Fruit fly (Drosophila melanogaster): Measurements from ENCODE around the gene PolE1.

The PolE1 gene

DNA sequence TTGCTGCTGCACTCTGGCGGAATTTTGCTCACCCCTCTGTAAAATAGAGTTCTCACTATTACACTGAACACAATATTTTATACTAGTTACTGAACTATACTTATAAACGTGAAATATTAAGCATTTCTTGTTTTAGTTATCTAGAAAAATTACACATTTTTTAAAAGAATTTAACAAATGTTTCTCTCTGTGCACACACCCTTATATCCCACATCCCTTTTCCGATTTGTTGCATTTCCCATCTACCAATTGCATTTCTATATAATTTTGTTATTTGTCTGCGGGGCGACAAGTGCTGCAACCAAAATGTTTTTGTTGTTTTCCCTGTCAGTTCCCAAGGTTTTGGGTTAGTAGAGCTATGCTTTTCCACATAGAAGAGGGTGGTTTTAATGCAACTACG, 44.6 kb upstream of the PolE1 start (continued):
- TF ChIP-seq CG13775 (GFP tag; optimal IDR thresholded peaks at IDR 0.05) (peak; percentile 3), CG31224 (GFP tag; IDR thresholded peaks at IDR 0.05) (no peak), Hmx (GFP tag; optimal IDR thresholded peaks at IDR 0.05) (no peak), GATAe (GFP tag; conservative IDR thresholded peaks at IDR 0.05) (no peak), CG12104 (GFP tag; optimal IDR thresholded peaks at IDR 0.05) (no peak), chinmo (GFP tag; IDR thresholded peaks at IDR 0.05; ENCODE audit: partially characterized antibody) (no peak), CG7839 (tag; optimal IDR thresholded peaks at IDR 0.05) (peak; percentile 4), Spps (tag; optimal IDR thresholded peaks at IDR 0.05) (peak; percentile 19), CG7556 (GFP tag; optimal IDR thresholded peaks at IDR 0.05) (peak; percentile 22), CG17361 (GFP tag; IDR thresholded peaks at IDR 0.05) (0 out of 3 replicates have a peak, but pooled peaks have one; percentile 40), unpg (GFP tag; optimal IDR thresholded peaks at IDR 0.05) (peak; percentile 33), MBD-R2 (GFP tag; IDR thresholded peaks at IDR 0.05) (no peak), Meics (GFP tag; optimal IDR thresholded peaks at IDR 0.05) (no peak), CG15696 (tag; optimal IDR thresholded peaks at IDR 0.05) (peak; percentile 68), lilli (GFP tag; optimal IDR thresholded peaks at IDR 0.05) (peak; percentile 5), CG14050 (GFP tag; IDR thresholded peaks at IDR 0.05) (no peak), Mes4 (GFP tag; optimal IDR thresholded peaks at IDR 0.05) (peak; percentile 39), Atf-2 (GFP tag; optimal IDR thresholded peaks at IDR 0.05) (no peak), Xbp1 (GFP tag; optimal IDR thresholded peaks at IDR 0.05) (peak; percentile 3)

DNA sequence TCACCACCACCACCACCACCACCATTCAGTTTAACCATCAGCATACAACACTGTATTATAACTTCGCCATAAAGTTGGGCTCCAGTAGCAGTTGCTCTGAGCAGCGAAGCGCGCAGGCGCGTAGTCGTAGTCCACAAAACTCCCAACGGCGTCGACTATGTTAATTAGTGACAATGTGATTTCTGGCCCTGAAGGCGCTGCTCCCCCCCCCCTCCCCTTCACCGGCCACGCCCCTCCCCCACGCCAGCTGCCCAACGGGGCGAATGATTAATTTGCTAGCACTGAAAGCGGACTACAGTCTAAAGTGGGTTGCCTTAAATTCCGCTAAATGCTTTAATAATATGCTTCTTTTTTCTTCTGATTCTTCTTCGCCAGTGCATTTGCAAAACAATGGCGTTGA, 41.1 kb upstream of the PolE1 start:
- 0 out of 3 replicates have a peak, but pooled peaks have one; percentile 55 for TF ChIP-seq CG2199 (GFP tag; IDR thresholded peaks at IDR 0.05)
- TF ChIP-seq crol (GFP tag; IDR thresholded peaks at IDR 0.05), result peak; percentile 78
- TF ChIP-seq CG16779 (GFP tag; IDR thresholded peaks at IDR 0.05), result no peak
- TF ChIP-seq Dll (GFP tag; IDR thresholded peaks at IDR 0.05; ENCODE audit: partially characterized antibody), result no peak
- TF ChIP-seq bigmax (GFP tag; optimal IDR thresholded peaks at IDR 0.05), result no peak

DNA sequence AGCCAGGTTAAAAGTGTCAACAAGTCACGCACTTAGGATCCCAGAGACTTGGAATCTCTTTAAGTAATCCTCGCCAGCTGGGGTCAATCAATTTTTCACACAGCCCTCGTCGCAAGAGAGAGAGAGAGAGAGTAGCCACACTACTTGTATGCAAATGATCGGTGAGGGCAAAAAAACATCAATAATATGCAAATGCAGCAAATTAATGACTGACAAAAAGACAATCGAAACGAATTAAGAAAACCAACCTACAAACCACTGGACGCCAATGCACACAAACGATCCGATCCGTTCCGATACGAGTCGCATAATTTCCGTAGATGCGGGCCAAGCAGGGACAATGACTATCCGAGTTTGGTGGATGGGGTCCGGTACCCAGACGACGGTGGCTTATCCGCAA, 38.2 kb upstream of the PolE1 start:
- no peak for TF ChIP-seq zen2 (GFP tag; IDR thresholded peaks at IDR 0.05; ENCODE audit: partially characterized antibody)
- TF ChIP-seq vvl (GFP tag; IDR thresholded peaks at IDR 0.05), result peak; percentile 93
- TF ChIP-seq Awh (GFP tag; IDR thresholded peaks at IDR 0.05), result peak; percentile 93
- TF ChIP-seq CG7271 (tag; optimal IDR thresholded peaks at IDR 0.05), result no peak
- TF ChIP-seq oc (tag; optimal IDR thresholded peaks at IDR 0.05), result peak; percentile 19
- TF ChIP-seq abd-A (tag; optimal IDR thresholded peaks at IDR 0.05), result peak; percentile 48
- TF ChIP-seq gcm (GFP tag; optimal IDR thresholded peaks at IDR 0.05), result peak; percentile 88
- 0 out of 4 replicates have a peak, but pooled peaks have one; percentile 49 for TF ChIP-seq chinmo (GFP tag; IDR thresholded peaks at IDR 0.05; ENCODE audit: partially characterized antibody)
- peak; percentile 56 for TF ChIP-seq gsb-n (tag; optimal IDR thresholded peaks at IDR 0.05)

DNA sequence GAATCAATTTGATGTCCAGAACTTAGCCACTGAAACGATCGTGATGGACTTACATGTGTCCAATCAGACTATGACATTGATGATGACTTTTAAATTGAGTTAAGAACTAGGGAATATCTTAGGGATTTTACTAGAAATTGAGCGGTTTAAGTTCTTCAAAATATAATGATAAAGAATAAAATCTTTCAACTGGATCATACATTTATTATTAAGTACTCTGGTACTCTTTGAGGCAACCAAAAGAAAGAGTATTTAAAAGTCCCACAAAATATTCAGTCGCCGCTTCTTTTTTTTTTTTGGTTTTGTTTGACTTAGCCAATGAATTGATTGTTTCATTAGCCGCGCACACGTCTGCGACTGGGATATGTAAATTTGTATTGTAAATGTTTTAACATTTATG, 37.8 kb upstream of the PolE1 start:
- TF ChIP-seq CG17361 (GFP tag; IDR thresholded peaks at IDR 0.05) (peak; percentile 50; the same call in 1 of the 3 replicates), CG7839 (tag; optimal IDR thresholded peaks at IDR 0.05) (peak; percentile 25), Oli (tag; optimal IDR thresholded peaks at IDR 0.05) (peak; percentile 28), CG10147 (GFP tag; optimal IDR thresholded peaks at IDR 0.05) (no peak), dmrt99B (tag; optimal IDR thresholded peaks at IDR 0.05) (peak; percentile 14), gem (tag; optimal IDR thresholded peaks at IDR 0.05) (peak; percentile 51), CG2678 (tag; optimal IDR thresholded peaks at IDR 0.05) (peak; percentile 17), CG13424 (tag; optimal IDR thresholded peaks at IDR 0.05) (peak; percentile 9), CG10267 (tag; optimal IDR thresholded peaks at IDR 0.05) (no peak), Vsx1 (GFP tag; optimal IDR thresholded peaks at IDR 0.05) (peak; percentile 21), ems (GFP tag; optimal IDR thresholded peaks at IDR 0.05) (no peak), CoRest (tag; optimal IDR thresholded peaks at IDR 0.05) (peak; percentile 19), Dp (GFP tag; optimal IDR thresholded peaks at IDR 0.05) (no peak), cwo (GFP tag; optimal IDR thresholded peaks at IDR 0.05) (no peak), unpg (GFP tag; optimal IDR thresholded peaks at IDR 0.05) (peak; percentile 8), CG15269 (tag; optimal IDR thresholded peaks at IDR 0.05) (peak; percentile 1), Ptx1 (GFP tag; IDR thresholded peaks at IDR 0.05) (peak; percentile 35; the same call in 1 of the 2 replicates)
